Fruit fly (Drosophila melanogaster) Kc167 (cell line): ENCODE measurements around the gene CG1764.

ENCODE experiments used
- Myc ChIP-seq: fragments of >200 bp; optimal IDR thresholded peaks from 2 replicates; lab custom pipeline; 2017; ENCODE audit warnings: missing external identifiers
- Sin3A ChIP-seq: fragments of >200 bp; optimal IDR thresholded peaks from 2 replicates; lab custom pipeline; 2018; ENCODE audit warnings: missing external identifiers
- h ChIP-seq: fragments of >200 bp; optimal IDR thresholded peaks from 3 replicates; lab custom pipeline; 2018; ENCODE audit warnings: missing external identifiers
- insv ChIP-seq: fragments of >200 bp; optimal IDR thresholded peaks from 3 replicates; lab custom pipeline; 2018; ENCODE audit warnings: missing external identifiers
- ttk ChIP-seq: sonication (Bioruptor generic); optimal IDR thresholded peaks from 2 replicates; lab custom pipeline; 2017; ENCODE audit warnings: missing external identifiers

DNA sequence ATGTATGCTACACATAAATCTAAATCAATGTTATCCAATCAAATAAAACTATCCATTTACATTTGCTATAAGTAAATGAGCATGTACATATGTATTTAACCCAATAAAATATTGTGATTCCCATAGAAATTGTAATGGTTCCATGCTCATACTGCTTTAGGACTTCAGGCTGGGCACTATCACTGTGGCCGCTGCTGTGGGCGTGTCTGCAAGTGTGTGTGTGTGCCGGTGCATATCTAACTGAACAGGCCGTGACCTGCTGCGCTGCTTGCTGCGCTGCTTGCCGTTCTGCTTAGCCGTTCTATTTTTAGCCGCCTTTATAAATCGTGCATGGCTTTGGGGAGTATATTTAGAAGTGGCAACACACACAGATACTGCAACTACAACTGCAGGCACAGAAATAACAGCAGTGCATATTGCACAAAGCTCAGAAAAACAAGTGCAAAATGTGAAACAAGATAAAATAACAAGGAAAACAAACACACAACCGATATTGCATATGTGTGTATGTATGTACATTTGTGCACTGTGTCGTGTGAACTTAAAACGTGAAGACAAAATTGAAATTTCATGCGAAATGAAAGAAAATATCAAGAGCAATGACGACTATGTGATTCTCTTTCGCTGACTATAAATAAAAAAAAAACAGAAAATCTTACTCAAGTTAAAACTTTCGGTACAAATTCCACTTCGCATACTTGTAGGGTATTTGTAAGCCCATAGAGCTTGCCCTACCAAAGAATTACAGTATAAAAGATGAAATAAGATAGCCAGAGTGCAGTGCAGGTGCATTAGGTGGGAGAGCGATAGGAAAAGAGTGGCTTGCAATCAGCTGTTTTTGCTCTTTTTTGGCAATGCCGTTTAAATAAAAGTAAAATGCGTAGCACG lies 24.4 kb downstream of the CG1764 start:
- no peak for TF ChIP-seq insv (lab: Kevin White, UChicago)
- no peak for TF ChIP-seq ttk
- TF ChIP-seq Myc (lab: Kevin White, UChicago), result no peak
- no peak for TF ChIP-seq h (lab: Kevin White, UChicago)
- no peak for TF ChIP-seq Sin3A (lab: Kevin White, UChicago)
